Fruit fly (Drosophila melanogaster) S2 (cell line): Measurements from ENCODE around the gene CG18094.

ENCODE experiments used
- CG8478 ChIP-seq: fragments of >200 bp; optimal IDR thresholded peaks from 2 replicates; lab custom pipeline; 2018
- CTCF ChIP-seq, 2 experiments: fragments of >200 bp; optimal IDR thresholded peaks; 2 replicates each; lab custom pipeline; 2018

- TF ChIP-seq CG8478 (lab: Kevin White, UChicago) (no peak), CTCF (optimal IDR thresholded peaks at IDR 0.05; lab: Kevin White, UChicago) (no peak)
Measured at dm6 chr2L:19455723-19456122, 34.3 kb upstream of the CG18094 start.
